Worm (Caenorhabditis elegans): ENCODE results near the gene F18E9.8.

DNA sequence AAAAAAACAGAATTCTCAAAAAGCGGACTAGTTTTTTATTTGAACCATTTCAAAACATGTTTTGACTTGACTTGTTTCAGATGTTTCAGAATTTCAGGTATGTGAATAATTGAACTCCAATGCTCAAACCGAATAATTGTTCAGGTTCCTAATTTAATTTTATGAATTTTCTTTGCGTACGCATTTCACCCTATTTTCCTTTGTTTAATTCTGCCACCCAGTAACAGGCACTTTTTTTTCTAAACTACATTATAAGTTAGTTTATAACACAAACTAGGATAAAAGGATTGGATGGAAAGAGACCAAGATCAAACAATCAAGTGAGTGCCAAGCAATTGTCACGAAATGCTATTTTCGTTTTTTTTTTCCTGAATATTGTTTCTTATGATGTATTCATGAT, 17.1 kb upstream of the F18E9.8 start:
- no peak for TF ChIP-seq him-1 (tag; optimal IDR thresholded peaks at IDR 0.05)
- no peak for TF ChIP-seq dao-5 (tag; optimal IDR thresholded peaks at IDR 0.05)
